Worm (Caenorhabditis elegans) whole organism, L2 larva: Measurements from ENCODE around the gene F59B10.4.

Experiments used
- mdl-1 ChIP-seq, 2 experiments: fragments of 150-350 bp in 1 of 2; sonication (generic microtip) in 1 of 2; optimal IDR thresholded peaks; 2 replicates each; lab custom pipeline; 2017; ENCODE audit warnings: missing biosample characterization in 2 of 2, missing genetic modification characterization in 2 of 2
- nhr-237 ChIP-seq: fragments of 150-350 bp; optimal IDR thresholded peaks from 2 replicates; lab custom pipeline; 2014; ENCODE audit warnings: missing biosample characterization, missing genetic modification characterization

ce11 chrII:10464230-10464920, 54.5 kb downstream of the F59B10.4 start, which contains the start of the genes ZK673.6 and sdz-37:
- TF ChIP-seq nhr-237 (tag; lab: Kevin White, UChicago) (no peak), mdl-1 (tag; optimal IDR thresholded peaks at IDR 0.05; lab: Kevin White, UChicago) (no peak)
